Worm (Caenorhabditis elegans) whole organism, midembryonic: ENCODE results near the gene picc-1.
A peak's percentile ranks its signal among the peaks of the same experiment; 100 is the strongest.
"Not testable (repeated sequence)": the region's sequence is repeated elsewhere in the genome, so short reads cannot be mapped to it uniquely, and the experiment has no call there.

Experiments
- T22C8.4 ChIP-seq: fragments of 200-800 bp; sonication (Bioruptor generic); IDR thresholded peaks from 2 replicates; pipeline ENCODE4 v1.3.6; 2022; ENCODE audit warnings: missing genetic modification characterization, missing compliant biosample characterization
- cog-1 ChIP-seq: sonication (generic microtip); optimal IDR thresholded peaks from 2 replicates; lab custom pipeline; 2016; ENCODE audit warnings: missing genetic modification characterization, missing compliant biosample characterization
- flt-1 ChIP-seq: fragments of 200-800 bp; sonication (Bioruptor generic); IDR thresholded peaks from 2 replicates; pipeline ENCODE4 v1.3.6; 2022; ENCODE audit warnings: missing genetic modification characterization, missing compliant biosample characterization
- klf-2 ChIP-seq: fragments of 200-800 bp; sonication (Bioruptor generic); conservative IDR thresholded peaks from 2 replicates; pipeline ENCODE4 v1.3.6; 2022; ENCODE audit warnings: missing genetic modification reagents, missing genetic modification characterization, missing compliant biosample characterization
- med-1 ChIP-seq: sonication (generic microtip); optimal IDR thresholded peaks from 2 replicates; lab custom pipeline; 2017; ENCODE audit warnings: missing genetic modification characterization, mild to moderate bottlenecking, missing compliant biosample characterization, antibody characterized with exemption, missing genetic modification reagents; ENCODE audit not compliant: insufficient read depth
- ref-1 ChIP-seq: fragments of 200-800 bp; sonication (Bioruptor generic); conservative IDR thresholded peaks from 2 replicates; pipeline ENCODE4 v1.3.6; 2022; ENCODE audit warnings: missing genetic modification reagents, missing genetic modification characterization, missing compliant biosample characterization
- tab-1 ChIP-seq: fragments of 200-800 bp; sonication (Bioruptor generic); IDR thresholded peaks from 2 replicates; pipeline ENCODE4 v1.3.6; 2022; ENCODE audit warnings: missing genetic modification characterization, missing compliant biosample characterization
- ztf-23 ChIP-seq: fragments of 200-800 bp; sonication (Bioruptor generic); IDR thresholded peaks from 2 replicates; pipeline ENCODE4 v1.3.6; 2022; ENCODE audit warnings: missing genetic modification reagents, missing genetic modification characterization, missing compliant biosample characterization
- ztf-29 ChIP-seq: fragments of 200-800 bp; sonication (Bioruptor generic); IDR thresholded peaks from 2 replicates; pipeline ENCODE4 v1.3.6; 2022; ENCODE audit warnings: missing genetic modification reagents, missing genetic modification characterization, missing compliant biosample characterization

The picc-1 gene

ce11 chrV:6017630-6018029 lies 1.2 kb upstream of the picc-1 start, which contains the start of the genes rpt-2 and aps-1:
Gene rpt-2 (minus strand): TSS chrV:6017669.
Gene aps-1 (plus strand): TSS chrV:6017970.
- TF ChIP-seq med-1 (GFP tag; lab: Kevin White, UChicago), result no peak
- TF ChIP-seq klf-2, result no peak
- no peak for TF ChIP-seq tab-1 (GFP tag; lab: Robert Waterston, UW)
- TF ChIP-seq cog-1, result peak; percentile 61

ce11 chrV:6022076-6022475 lies 3.3 kb downstream of the picc-1 start:
- TF ChIP-seq ref-1 (GFP tag; lab: Robert Waterston, UW), result no peak
- TF ChIP-seq cog-1, result no peak
- no peak for TF ChIP-seq ztf-29 (GFP tag; lab: Robert Waterston, UW)
- TF ChIP-seq tab-1 (GFP tag; lab: Robert Waterston, UW), result no peak
- TF ChIP-seq ztf-23 (GFP tag; lab: Robert Waterston, UW), result no peak
- no peak for TF ChIP-seq klf-2
- no peak for TF ChIP-seq med-1 (GFP tag; lab: Kevin White, UChicago)
- TF ChIP-seq T22C8.4 (GFP tag; lab: Robert Waterston, UW), result no peak
- no peak for TF ChIP-seq flt-1 (GFP tag; lab: Robert Waterston, UW)

DNA sequence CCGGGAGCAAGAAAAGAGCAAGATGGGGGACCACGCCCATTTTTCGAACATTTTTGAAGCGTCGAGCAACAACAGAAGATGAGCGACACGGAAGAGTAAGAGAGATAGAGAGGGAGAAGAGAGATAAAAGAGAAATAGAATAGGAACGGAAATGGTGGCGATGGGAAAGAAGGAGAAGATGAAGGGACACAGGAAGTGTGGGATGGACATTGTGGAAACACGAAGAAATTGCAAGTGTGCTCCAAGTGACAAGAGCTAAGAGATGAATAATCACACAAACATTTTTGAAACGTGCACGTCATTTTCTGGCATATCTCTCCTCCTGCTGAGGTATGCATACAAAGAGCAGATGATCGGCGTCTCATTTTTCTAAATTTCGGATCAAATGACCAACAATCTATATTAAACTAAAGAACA lies 11.8 kb downstream of the picc-1 start:
- TF ChIP-seq klf-2 (no peak), med-1 (GFP tag; lab: Kevin White, UChicago) (no peak), T22C8.4 (GFP tag; lab: Robert Waterston, UW) (no peak), flt-1 (GFP tag; lab: Robert Waterston, UW) (0 out of 2 replicates have a peak, but pooled peaks have one; percentile 29), cog-1 (peak; percentile 31)

DNA sequence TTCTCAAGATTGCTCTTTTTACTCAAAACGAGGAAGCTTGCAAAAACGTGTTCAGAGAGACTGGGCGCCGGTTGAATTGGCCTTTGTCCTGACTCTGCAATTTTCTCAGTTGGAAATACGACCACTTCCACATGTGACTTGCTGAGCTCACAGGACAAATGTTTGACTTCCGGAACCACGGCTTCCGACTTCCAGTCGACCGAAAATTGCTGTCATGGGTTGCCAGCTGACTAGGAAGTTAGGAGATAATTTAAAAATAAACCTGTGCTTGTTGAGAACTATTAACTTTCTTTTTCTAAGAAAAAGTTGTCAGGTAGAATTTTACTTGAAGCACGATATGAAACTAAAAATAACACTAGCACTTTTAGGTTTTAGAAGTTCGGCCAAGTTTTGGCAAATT lies 12.8 kb downstream of the picc-1 start:
- TF ChIP-seq flt-1 (GFP tag; lab: Robert Waterston, UW) (no peak), ref-1 (GFP tag; lab: Robert Waterston, UW) (no peak), ztf-23 (GFP tag; lab: Robert Waterston, UW) (no peak), tab-1 (GFP tag; lab: Robert Waterston, UW) (no peak), ztf-29 (GFP tag; lab: Robert Waterston, UW) (no peak), med-1 (GFP tag; lab: Kevin White, UChicago) (no peak), cog-1 (no peak), klf-2 (no peak), T22C8.4 (GFP tag; lab: Robert Waterston, UW) (no peak)

- TF ChIP-seq med-1 (GFP tag; lab: Kevin White, UChicago) (no peak), ztf-23 (GFP tag; lab: Robert Waterston, UW) (no peak), T22C8.4 (GFP tag; lab: Robert Waterston, UW) (no peak), ztf-29 (GFP tag; lab: Robert Waterston, UW) (no peak), flt-1 (GFP tag; lab: Robert Waterston, UW) (no peak), cog-1 (no peak), klf-2 (no peak), tab-1 (GFP tag; lab: Robert Waterston, UW) (no peak), ref-1 (GFP tag; lab: Robert Waterston, UW) (no peak)
Observed at ce11 chrV:6033512-6033911, 14.7 kb downstream of the picc-1 start.

DNA sequence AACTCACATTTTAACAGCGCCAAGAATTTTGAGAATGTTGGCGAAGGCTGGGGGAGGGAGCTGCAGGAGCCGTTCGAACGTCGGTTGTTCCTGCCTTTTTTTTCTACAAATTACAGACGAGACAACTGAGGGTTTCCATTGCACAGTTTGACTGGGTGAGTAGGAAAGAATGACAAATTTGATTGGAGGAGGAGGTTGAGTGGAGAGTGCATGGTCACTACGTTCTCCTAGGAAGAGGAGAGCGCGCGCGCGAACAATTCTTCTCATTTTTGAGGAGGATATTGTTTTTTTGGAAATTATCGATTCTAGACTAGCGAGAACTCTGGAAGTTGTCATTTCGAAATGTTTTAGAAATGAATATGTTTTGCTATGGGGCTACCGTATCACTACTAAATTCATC lies 15.9 kb downstream of the picc-1 start, which contains the start of gene dhs-17:
TSS of gene dhs-17 (minus strand) at position 101 of the 400 bp plus-strand sequence.
- TF ChIP-seq tab-1 (GFP tag; lab: Robert Waterston, UW), result no peak
- no peak for TF ChIP-seq ztf-23 (GFP tag; lab: Robert Waterston, UW)
- TF ChIP-seq med-1 (GFP tag; lab: Kevin White, UChicago), result no peak
- TF ChIP-seq ztf-29 (GFP tag; lab: Robert Waterston, UW), result no peak
- TF ChIP-seq T22C8.4 (GFP tag; lab: Robert Waterston, UW), result no peak
- TF ChIP-seq klf-2, result no peak
- TF ChIP-seq flt-1 (GFP tag; lab: Robert Waterston, UW), result no peak
- TF ChIP-seq ref-1 (GFP tag; lab: Robert Waterston, UW), result no peak
- TF ChIP-seq cog-1, result no peak

- TF ChIP-seq klf-2 (no peak), med-1 (GFP tag; lab: Kevin White, UChicago) (no peak), ref-1 (GFP tag; lab: Robert Waterston, UW) (no peak), cog-1 (no peak), T22C8.4 (GFP tag; lab: Robert Waterston, UW) (no peak)
Observed at ce11 chrV:6036547-6036946, 17.8 kb downstream of the picc-1 start.

DNA sequence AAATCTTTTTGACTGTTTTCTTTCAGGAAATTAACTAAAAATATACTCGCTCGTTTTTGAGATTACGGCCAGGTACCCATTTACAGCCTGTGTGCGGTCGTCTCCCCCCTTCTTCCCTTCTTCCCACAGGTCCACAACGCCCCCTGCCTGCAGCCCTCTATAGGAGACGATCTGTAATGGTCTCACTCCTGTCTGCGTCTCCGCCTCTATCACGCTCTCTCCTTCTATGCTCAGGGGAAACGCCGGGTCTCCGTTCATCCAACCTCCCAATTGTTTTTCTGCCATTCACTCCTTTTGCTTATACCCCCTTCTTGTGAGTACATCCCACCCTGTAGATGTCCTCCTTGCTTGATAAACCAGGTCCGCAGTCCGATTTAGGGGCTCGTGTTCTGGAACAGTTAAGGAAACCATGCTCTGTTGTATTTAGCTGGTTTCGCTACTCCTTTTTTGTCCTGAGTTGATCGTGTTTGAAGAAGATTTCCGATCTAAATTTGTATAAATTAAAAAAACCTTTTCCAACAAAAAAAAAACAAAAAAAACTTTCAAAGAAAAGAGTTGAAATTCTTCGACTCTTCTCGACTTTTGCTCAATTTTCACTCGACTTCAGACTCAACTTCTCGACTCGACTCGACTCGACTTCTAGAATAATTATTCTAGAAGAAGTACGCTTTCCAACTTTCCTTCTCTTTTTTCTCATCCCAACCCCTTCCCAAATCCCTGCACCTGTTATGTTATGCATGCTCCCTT lies 19.8 kb downstream of the picc-1 start, which contains the start of gene F29G9.1:
TSS of gene F29G9.1 (plus strand) at position 697 of the 747 bp plus-strand sequence.
- TF ChIP-seq T22C8.4, ztf-29, ref-1 (GFP tag; lab: Robert Waterston, UW): not testable (repeated sequence)

DNA sequence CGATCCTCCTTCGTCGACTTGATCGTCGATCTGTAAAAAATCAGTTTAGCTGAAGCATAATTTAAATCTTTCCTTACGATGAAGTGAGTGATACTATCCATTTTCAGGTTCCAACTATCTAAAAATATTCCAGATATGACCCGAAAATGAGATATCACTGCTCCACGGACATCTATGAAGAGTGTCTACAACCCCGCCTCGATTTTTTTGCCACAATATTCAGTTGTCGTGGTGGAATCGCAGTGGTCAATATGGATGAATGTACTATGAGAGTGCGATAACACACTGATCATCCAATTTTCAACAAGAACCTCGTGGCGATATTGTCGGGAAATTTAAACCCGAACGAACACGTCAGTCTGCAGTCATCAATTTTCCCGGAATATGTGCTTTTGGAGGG lies 22.6 kb downstream of the picc-1 start, which contains the start of gene R01B10.2:
TSS of gene R01B10.2 (minus strand) at position 101 of the 400 bp plus-strand sequence.
- TF ChIP-seq T22C8.4 (GFP tag; lab: Robert Waterston, UW) (no peak), ztf-23 (GFP tag; lab: Robert Waterston, UW) (no peak), cog-1 (no peak), med-1 (GFP tag; lab: Kevin White, UChicago) (no peak), tab-1 (GFP tag; lab: Robert Waterston, UW) (no peak), ztf-29 (GFP tag; lab: Robert Waterston, UW) (no peak), klf-2 (no peak), flt-1 (GFP tag; lab: Robert Waterston, UW) (no peak), ref-1 (GFP tag; lab: Robert Waterston, UW) (no peak)
